Fruit fly (Drosophila melanogaster): Measurements from ENCODE around the gene CG9331.

CG9331 gene

DNA sequence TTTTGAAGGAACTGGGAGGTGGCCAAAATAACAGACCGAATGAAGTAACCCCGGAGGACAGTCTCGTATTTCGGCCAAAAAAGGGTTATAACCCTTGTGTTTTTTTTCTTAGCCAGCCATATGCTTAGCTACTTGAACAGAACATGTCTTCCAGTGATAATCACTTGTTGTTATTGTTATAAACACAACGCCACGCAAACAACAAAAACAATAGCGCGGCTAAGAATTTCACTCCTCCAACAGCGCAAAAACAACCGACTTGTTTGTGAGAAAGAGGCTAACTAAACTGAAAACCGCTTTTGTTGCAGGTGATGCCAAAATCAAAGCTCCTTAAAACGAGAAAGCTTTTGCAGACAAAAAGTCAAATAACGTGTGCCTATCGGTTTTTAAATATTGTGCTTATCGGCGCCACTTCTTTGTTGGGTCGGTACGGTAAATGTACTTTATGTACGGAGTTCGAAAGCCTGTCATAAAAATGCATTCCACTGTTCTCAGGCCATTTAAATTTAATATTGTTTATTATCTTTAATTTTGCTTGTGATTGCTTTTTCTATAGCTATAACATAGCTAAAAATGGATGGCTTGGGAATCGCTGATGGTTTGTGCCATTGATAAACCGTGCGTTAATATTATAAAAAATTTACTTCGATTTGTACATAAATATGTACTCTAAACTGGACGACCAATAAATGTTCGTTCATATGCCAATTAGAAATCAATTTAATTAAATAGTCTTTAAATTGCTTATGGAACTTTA, 25.7 kb upstream of the CG9331 start, which contains the start of gene vari:
Gene vari (minus strand): TSS at position 285 of the 757 bp plus-strand sequence.
- no peak for TF ChIP-seq noc (tag; optimal IDR thresholded peaks at IDR 0.05)

DNA sequence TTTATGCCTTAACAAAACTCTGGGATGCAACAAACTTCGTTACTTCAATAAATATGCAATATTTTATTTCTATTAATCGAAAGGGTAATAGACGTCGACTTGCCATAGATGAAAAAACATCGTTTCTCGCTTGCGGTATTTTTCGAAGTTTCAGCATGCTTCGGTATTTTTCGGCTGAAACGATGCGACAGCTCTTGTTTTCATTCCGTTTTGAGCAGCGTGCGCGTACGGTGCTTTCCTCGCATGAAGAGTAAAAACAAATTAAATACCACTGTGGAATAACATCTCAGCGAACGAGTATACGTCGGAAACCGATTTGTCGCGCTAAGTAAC, 25.1 kb upstream of the CG9331 start, which contains the start of gene CG9328:
Gene CG9328 (plus strand): TSS at position 201 of the 333 bp plus-strand sequence.
- TF ChIP-seq noc (tag; optimal IDR thresholded peaks at IDR 0.05), result no peak

dm6 chr2L:20798351-20798777, 24.3 kb upstream of the CG9331 start:
- no peak for TF ChIP-seq noc (tag; optimal IDR thresholded peaks at IDR 0.05)

dm6 chr2L:20799991-20800897, 22.4 kb upstream of the CG9331 start:
- TF ChIP-seq noc (tag; optimal IDR thresholded peaks at IDR 0.05), result peak; percentile 69

dm6 chr2L:20801801-20802200, 20.8 kb upstream of the CG9331 start:
- no peak for TF ChIP-seq noc (tag; optimal IDR thresholded peaks at IDR 0.05)

dm6 chr2L:20802204-20802603, 20.4 kb upstream of the CG9331 start:
- no peak for TF ChIP-seq noc (tag; optimal IDR thresholded peaks at IDR 0.05)

DNA sequence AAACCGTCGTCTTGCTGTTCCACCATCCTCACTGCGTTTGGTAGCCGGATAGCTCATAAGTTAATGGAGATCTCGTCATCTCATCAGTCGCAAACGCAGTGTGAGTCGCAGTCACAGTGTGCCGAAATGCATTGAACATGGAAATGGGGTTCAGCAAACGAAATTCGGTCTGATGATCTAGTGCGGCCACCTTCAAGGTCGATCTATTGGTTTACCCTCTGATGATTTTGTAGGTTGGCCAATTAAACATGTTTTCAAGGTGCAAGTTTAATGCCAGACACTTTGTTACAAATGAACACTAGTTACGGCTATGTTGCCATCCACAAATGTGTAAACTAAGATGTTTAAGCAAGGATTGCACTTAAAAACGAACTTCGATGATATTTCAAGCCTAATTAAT, 19.8 kb upstream of the CG9331 start:
- no peak for TF ChIP-seq noc (tag; optimal IDR thresholded peaks at IDR 0.05)

DNA sequence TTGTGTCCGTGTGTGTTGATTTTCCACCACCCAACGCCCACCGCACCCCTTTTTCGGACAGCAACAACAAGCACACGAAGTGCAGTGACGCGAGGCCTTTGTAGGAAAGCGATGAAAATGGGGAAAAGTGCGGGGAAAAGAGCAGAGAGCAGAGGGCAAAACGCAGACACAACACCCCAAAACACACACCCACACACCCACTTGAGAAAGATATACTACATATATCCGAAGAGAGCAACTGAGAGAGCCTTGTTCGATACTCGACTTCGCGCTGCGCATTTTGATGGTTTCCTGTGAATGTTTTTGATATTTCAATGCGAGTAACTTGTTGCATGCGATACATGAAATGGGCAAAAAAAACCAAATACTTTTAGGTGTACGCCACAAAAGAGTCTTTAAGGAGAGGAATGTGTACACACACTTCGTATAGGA, 18.9 kb upstream of the CG9331 start:
- no peak for TF ChIP-seq noc (tag; optimal IDR thresholded peaks at IDR 0.05)

DNA sequence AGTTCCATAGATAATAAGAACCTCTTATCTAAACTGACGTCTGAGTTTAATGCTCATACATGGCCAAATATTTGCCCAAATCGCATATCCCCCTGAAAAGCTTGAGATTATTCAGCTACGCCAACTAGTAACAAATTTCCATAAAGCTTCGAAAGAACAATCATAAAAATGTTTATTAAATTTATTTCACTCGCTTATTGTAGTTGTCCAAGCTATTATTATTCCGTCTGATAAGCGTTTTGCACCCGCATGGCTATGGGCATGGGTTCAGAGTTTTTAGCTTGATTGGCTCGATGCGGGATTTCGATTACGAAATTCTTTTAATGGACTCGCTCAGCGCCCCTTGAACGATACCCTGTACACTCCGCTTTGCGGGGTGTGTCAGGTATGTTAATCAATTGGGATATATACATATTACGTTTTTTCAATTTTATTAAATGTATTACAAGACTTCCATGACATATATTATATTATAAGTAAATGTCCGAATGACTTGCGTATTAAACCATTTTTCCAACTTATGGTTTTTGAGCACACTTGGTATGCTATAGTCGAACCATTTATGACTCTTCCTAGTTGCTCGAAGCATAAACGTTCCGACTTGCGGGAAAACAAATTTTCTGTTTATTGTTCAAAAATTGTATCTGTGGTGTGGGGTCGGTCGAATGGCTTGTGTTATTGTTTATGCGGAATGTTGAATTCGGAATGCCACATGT, 16.8 kb upstream of the CG9331 start:
- peak; percentile 97 for TF ChIP-seq noc (tag; optimal IDR thresholded peaks at IDR 0.05)

DNA sequence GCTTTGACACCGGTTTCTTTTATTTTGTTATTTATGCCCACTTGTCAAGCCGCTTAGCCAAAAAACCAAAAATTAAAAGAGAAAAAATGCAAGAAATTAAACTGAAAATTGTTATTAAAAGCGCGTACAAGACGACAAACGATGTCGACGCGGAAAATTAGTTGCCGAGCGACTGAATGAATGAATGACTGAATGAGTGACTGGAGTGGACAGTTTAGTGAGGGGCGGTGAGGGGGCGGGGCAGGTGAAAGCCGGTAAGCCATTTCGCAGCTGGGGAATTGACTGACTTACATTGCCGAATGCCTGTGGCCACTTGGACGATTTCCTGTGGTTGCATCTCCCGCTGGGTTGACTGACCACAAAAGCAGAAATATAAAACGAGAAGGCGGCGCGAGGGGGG, 16.0 kb upstream of the CG9331 start:
- TF ChIP-seq noc (tag; optimal IDR thresholded peaks at IDR 0.05), result no peak

DNA sequence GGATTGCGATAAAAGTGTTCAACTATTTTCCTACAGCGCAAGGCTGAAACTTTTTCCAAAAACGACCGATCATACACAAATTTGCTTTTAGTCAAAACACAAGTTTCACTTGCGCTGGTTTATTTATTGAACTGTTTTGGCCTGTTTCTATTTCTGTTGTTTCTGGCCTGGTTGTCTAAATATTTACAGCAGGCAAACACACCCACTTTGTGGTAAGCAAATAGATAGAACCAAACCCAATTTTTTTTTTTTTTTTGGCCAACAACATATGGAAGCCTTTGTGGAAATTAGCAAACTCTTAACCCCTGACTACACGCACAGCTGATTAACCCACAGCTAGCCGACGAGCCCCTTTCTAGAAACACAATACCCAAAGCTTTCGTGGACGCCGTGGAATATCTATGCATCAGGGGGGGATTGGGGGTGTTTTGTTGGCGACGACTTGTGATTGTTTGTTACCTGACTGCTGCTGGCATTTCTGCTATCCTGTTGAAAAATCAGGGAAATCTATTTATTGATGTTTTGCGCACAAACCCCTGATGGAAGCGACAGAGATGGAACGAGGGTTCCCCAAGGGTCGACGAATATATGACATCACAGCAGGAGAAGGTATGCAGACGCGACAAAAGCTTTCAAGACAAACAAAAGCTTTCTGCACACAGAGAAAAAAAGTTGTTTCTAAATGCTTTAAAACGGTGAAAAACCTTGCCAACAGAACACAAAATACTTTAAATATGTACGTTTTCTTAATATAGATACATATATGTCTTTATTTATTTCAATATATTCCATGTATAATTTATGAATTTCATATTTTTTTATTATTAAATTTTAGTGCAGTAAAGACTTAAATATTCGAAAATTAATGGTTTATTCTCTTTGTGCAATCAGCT, 14.8 kb upstream of the CG9331 start:
- TF ChIP-seq noc (tag; optimal IDR thresholded peaks at IDR 0.05), result peak; percentile 68

- no peak for TF ChIP-seq noc (tag; optimal IDR thresholded peaks at IDR 0.05)
Observed at dm6 chr2L:20808510-20809195, 14.0 kb upstream of the CG9331 start.

dm6 chr2L:20809229-20809628, 13.4 kb upstream of the CG9331 start:
- no peak for TF ChIP-seq noc (tag; optimal IDR thresholded peaks at IDR 0.05)

- TF ChIP-seq noc (tag; optimal IDR thresholded peaks at IDR 0.05), result no peak
Observed at dm6 chr2L:20811039-20811652, 11.5 kb upstream of the CG9331 start.
